Fruit fly (Drosophila melanogaster): ENCODE results near the gene CG8086.

DNA sequence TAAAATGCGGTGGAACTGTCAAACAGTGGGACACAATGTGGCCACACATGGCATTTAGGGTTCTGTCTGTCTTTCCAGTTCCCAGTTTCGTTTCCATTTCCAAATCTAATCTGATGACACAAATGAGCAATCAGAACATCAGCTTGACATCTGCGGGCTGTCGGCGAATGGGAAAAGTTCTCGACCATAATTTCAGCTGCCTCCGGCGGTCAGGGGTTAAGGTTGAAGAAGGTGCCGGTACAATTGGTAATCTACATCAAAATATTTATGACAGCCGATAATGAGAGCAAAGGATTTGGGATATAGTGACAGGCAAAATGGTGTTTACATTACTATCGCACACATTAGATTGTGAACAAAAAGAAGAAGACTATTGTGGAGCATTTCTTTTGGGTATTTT, 24.6 kb upstream of the CG8086 start:
- TF ChIP-seq CG8478 (optimal IDR thresholded peaks at IDR 0.05) = no peak
- TF ChIP-seq CTCF (optimal IDR thresholded peaks at IDR 0.05) = no peak
